Fruit fly (Drosophila melanogaster) whole organism, prepupa: ENCODE data around the gene Cbs.

Experiments used
- CG1621 ChIP-seq: fragments of 200-800 bp; sonication (Bioruptor generic); optimal IDR thresholded peaks from 3 replicates; lab custom pipeline; 2018; ENCODE audit warnings: missing biosample characterization, mild to moderate bottlenecking, missing genetic modification characterization
- CG34406 ChIP-seq: fragments of 200-800 bp; sonication (Bioruptor generic); optimal IDR thresholded peaks from 3 replicates; lab custom pipeline; 2016; ENCODE audit warnings: missing biosample characterization, missing genetic modification characterization
- CG3919 ChIP-seq: fragments of 200-800 bp; sonication (Bioruptor generic); optimal IDR thresholded peaks from 3 replicates; lab custom pipeline; 2016; ENCODE audit warnings: missing biosample characterization, missing genetic modification characterization
- CG6808 ChIP-seq: fragments of 200-800 bp; sonication (Bioruptor generic); optimal IDR thresholded peaks from 3 replicates; lab custom pipeline; 2017; ENCODE audit warnings: missing biosample characterization, missing genetic modification characterization, mild to moderate bottlenecking, moderate library complexity, missing genetic modification reagents
- Eip75B ChIP-seq: fragments of 200-800 bp; sonication (Bioruptor generic); optimal IDR thresholded peaks from 3 replicates; lab custom pipeline; 2016; ENCODE audit warnings: missing biosample characterization, missing genetic modification characterization
- Eip78C ChIP-seq: fragments of 200-800 bp; sonication (Bioruptor generic); peaks from one replicate; lab custom pipeline; 2016; ENCODE audit warnings: missing biosample characterization, missing genetic modification characterization
- Hr4 ChIP-seq: fragments of 200-800 bp; sonication (Bioruptor generic); optimal IDR thresholded peaks from 3 replicates; lab custom pipeline; 2016; ENCODE audit warnings: missing biosample characterization, missing genetic modification characterization
- Sox102F ChIP-seq: fragments of 200-800 bp; sonication (Bioruptor generic); optimal IDR thresholded peaks from 2 replicates; lab custom pipeline; 2016; ENCODE audit warnings: missing biosample characterization, mild to moderate bottlenecking, missing genetic modification characterization
- achi ChIP-seq: fragments of 200-800 bp; sonication (Bioruptor generic); optimal IDR thresholded peaks from 3 replicates; lab custom pipeline; 2016; ENCODE audit warnings: missing biosample characterization, missing genetic modification characterization
- fd59A ChIP-seq: fragments of 200-800 bp; sonication (Bioruptor generic); optimal IDR thresholded peaks from 2 replicates; lab custom pipeline; 2017; ENCODE audit warnings: missing biosample characterization, mild to moderate bottlenecking, missing genetic modification characterization, missing genetic modification reagents
- svp ChIP-seq: fragments of 200-800 bp; sonication (Bioruptor generic); peaks from one replicate; lab custom pipeline; 2016; ENCODE audit warnings: missing biosample characterization, missing genetic modification characterization
- vri ChIP-seq: fragments of 200-800 bp; sonication (Bioruptor generic); optimal IDR thresholded peaks from 3 replicates; lab custom pipeline; 2016; ENCODE audit warnings: missing biosample characterization, mild to moderate bottlenecking, missing genetic modification characterization

DNA sequence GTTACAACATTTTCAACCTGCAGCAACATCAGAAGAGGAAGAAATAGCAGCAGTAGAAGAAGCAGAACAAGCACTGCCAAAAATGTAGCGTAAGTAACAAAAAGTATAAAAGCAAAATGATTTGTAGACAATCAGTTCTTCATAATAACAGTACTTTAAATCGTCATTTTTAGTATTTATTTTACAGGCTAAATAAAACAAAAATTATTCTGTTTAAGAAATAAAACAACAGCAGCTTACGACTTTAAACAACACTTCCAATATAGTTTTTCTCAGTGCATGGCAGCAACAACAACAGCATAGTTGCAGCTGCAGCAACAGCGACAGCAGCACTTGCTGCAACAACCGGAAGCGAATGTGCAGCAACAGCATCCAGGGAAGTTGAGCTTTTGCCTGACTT is 34.4 kb upstream of the Cbs start:
- TF ChIP-seq Sox102F (GFP tag; lab: Kevin White, UChicago) (no peak), vri (GFP tag; lab: Kevin White, UChicago) (no peak), CG3919 (GFP tag; lab: Kevin White, UChicago) (peak; percentile 45), achi (GFP tag; lab: Kevin White, UChicago) (peak; percentile 10), Hr4 (GFP tag; lab: Kevin White, UChicago) (peak; percentile 37), Eip78C (GFP tag; lab: Kevin White, UChicago) (no peak), fd59A (no peak), svp (GFP tag; lab: Kevin White, UChicago) (peak; percentile 29), Eip75B (GFP tag; lab: Kevin White, UChicago) (peak; percentile 22), CG6808 (GFP tag; lab: Kevin White, UChicago) (no peak), CG34406 (GFP tag; lab: Kevin White, UChicago) (peak; percentile 8), CG1621 (tag; lab: Kevin White, UChicago) (no peak)
